Worm (Caenorhabditis elegans) whole organism, late embryonic: ENCODE data around the gene T01H3.3.

Experiments used
- ama-1 ChIP-seq: fragments of 150-350 bp; optimal IDR thresholded peaks from 2 replicates; lab custom pipeline; 2014
- ceh-14 ChIP-seq: sonication (generic microtip); optimal IDR thresholded peaks from 2 replicates; lab custom pipeline; 2016; ENCODE audit warnings: missing genotype, missing genetic modification characterization, missing compliant biosample characterization
- dmd-4 ChIP-seq: sonication (generic microtip); optimal IDR thresholded peaks from 2 replicates; lab custom pipeline; 2016; ENCODE audit warnings: borderline replicate concordance, missing genetic modification characterization, missing compliant biosample characterization
- fkh-10 ChIP-seq: fragments of 150-350 bp; optimal IDR thresholded peaks from 2 replicates; lab custom pipeline; 2014; ENCODE audit warnings: missing biosample characterization, missing genetic modification reagents, missing genetic modification characterization
- lin-11 ChIP-seq: fragments of 200-800 bp; sonication (Bioruptor generic); optimal IDR thresholded peaks from 2 replicates; lab custom pipeline; 2018; ENCODE audit warnings: mild to moderate bottlenecking, missing genetic modification characterization, missing compliant biosample characterization
- nfya-1 ChIP-seq: sonication (generic microtip); optimal IDR thresholded peaks from 2 replicates; lab custom pipeline; 2017; ENCODE audit warnings: missing genetic modification characterization, mild to moderate bottlenecking, missing compliant biosample characterization, antibody characterized with exemption, moderate library complexity
- nhr-11 ChIP-seq: fragments of 150-350 bp; optimal IDR thresholded peaks from 2 replicates; lab custom pipeline; 2014; ENCODE audit warnings: missing biosample characterization, missing genetic modification characterization
- pag-3 ChIP-seq: sonication (generic microtip); optimal IDR thresholded peaks from 2 replicates; lab custom pipeline; 2016; ENCODE audit warnings: missing compliant biosample characterization, missing genetic modification characterization, borderline replicate concordance
- pqm-1 ChIP-seq: sonication (generic microtip); optimal IDR thresholded peaks from 2 replicates; lab custom pipeline; 2016; ENCODE audit warnings: missing genetic modification characterization, missing compliant biosample characterization
- ref-2 ChIP-seq: sonication (generic microtip); optimal IDR thresholded peaks from 2 replicates; lab custom pipeline; 2016; ENCODE audit warnings: missing genetic modification characterization, missing compliant biosample characterization
- unc-55 ChIP-seq: sonication (generic microtip); optimal IDR thresholded peaks from 2 replicates; lab custom pipeline; 2017; ENCODE audit warnings: missing biosample characterization, missing genetic modification reagents, missing genetic modification characterization

DNA sequence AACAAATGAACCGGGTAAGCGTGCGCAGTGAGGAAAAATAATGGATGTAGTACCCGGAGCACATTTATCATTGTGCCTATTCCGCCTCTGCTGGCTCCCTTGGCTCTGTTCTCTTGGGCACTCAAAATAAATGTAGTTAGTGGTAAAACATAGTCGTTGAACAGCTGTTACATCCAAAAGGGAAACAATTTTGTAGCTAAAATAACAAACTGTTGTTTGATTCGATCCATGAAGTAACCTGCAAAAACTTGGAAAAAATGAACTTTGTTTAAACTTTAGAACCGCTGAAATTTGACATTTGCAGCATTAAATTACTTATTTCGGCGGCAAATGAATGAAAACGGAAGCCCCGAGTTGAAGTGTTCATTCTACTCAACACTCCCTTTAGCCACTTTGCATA lies 20.0 kb upstream of the T01H3.3 start:
- TF ChIP-seq fkh-10 (GFP tag; lab: Kevin White, UChicago) = no peak
- no peak for TF ChIP-seq unc-55 (GFP tag; lab: Kevin White, UChicago)
- TF ChIP-seq ref-2 (tag; lab: Kevin White, UChicago) = no peak
- TF ChIP-seq lin-11 (tag; lab: Kevin White, UChicago) = no peak
- TF ChIP-seq dmd-4 (tag; lab: Kevin White, UChicago) = no peak
- TF ChIP-seq pag-3 (tag; lab: Kevin White, UChicago) = no peak
- no peak for TF ChIP-seq ceh-14 (tag; lab: Kevin White, UChicago)
- no peak for TF ChIP-seq pqm-1
- no peak for TF ChIP-seq nhr-11 (tag; lab: Kevin White, UChicago)
- no peak for TF ChIP-seq nfya-1 (tag; lab: Kevin White, UChicago)
- no peak for TF ChIP-seq ama-1 (lab: Kevin White, UChicago)
